Fruit fly (Drosophila melanogaster): ENCODE data around the gene CG34051.

The CG34051 gene

dm6 chr2L:19935085-19935846 lies 25.6 kb downstream of the CG34051 start (continued):
- TF ChIP-seq CG18599 (GFP tag; optimal IDR thresholded peaks at IDR 0.05) (no peak), pros (GFP tag; optimal IDR thresholded peaks at IDR 0.05) (peak; percentile 48), lov (optimal IDR thresholded peaks at IDR 0.05) (no peak), lov (GFP tag; IDR thresholded peaks at IDR 0.05) (0 out of 3 replicates have a peak, but pooled peaks have one; percentile 34), CG8281 (tag; optimal IDR thresholded peaks at IDR 0.05) (no peak), GATAe (GFP tag; conservative IDR thresholded peaks at IDR 0.05) (0 out of 2 replicates have a peak, but pooled peaks have one; percentile 10), sr (GFP tag; IDR thresholded peaks at IDR 0.05) (0 out of 3 replicates have a peak, but pooled peaks have one; percentile 22), dimm (GFP tag; IDR thresholded peaks at IDR 0.05) (0 out of 2 replicates have a peak, but pooled peaks have one; percentile 14), Sin3A (optimal IDR thresholded peaks at IDR 0.05) (no peak), usp (GFP tag; optimal IDR thresholded peaks at IDR 0.05) (no peak), Tbp (GFP tag; optimal IDR thresholded peaks at IDR 0.05) (no peak), ase (GFP tag; IDR thresholded peaks at IDR 0.05) (no peak)

dm6 chr2L:19932523-19932922 lies 28.3 kb downstream of the CG34051 start:
- TF ChIP-seq CG10147 (GFP tag; optimal IDR thresholded peaks at IDR 0.05) (no peak), oc (tag; optimal IDR thresholded peaks at IDR 0.05) (peak; percentile 87), Blimp-1 (GFP tag; optimal IDR thresholded peaks at IDR 0.05) (peak; percentile 54), CG10543 (GFP tag; optimal IDR thresholded peaks at IDR 0.05) (peak; percentile 47), sd (tag; optimal IDR thresholded peaks at IDR 0.05) (peak; percentile 83), crol (GFP tag; IDR thresholded peaks at IDR 0.05) (peak; percentile 78), CG6813 (GFP tag; optimal IDR thresholded peaks at IDR 0.05) (peak; percentile 10), grn (GFP tag; optimal IDR thresholded peaks at IDR 0.05) (peak; percentile 42), abd-A (tag; optimal IDR thresholded peaks at IDR 0.05) (peak; percentile 67), sug (tag; optimal IDR thresholded peaks at IDR 0.05) (peak; percentile 59), CG4360 (GFP tag; IDR thresholded peaks at IDR 0.05) (0 out of 2 replicates have a peak, but pooled peaks have one; percentile 46), Xbp1 (GFP tag; optimal IDR thresholded peaks at IDR 0.05) (no peak), HmgZ (tag; optimal IDR thresholded peaks at IDR 0.05) (peak; percentile 10), mirr (GFP tag; optimal IDR thresholded peaks at IDR 0.05) (peak; percentile 6), CG11695 (GFP tag; IDR thresholded peaks at IDR 0.05) (0 out of 3 replicates have a peak, but pooled peaks have one; percentile 7), chinmo (GFP tag; IDR thresholded peaks at IDR 0.05; ENCODE audit: partially characterized antibody) (0 out of 4 replicates have a peak, but pooled peaks have one; percentile 29), exex (tag; optimal IDR thresholded peaks at IDR 0.05) (peak; percentile 15), CG13894 (tag; optimal IDR thresholded peaks at IDR 0.05) (peak; percentile 11), Hey (tag; optimal IDR thresholded peaks at IDR 0.05) (peak; percentile 1), dati (GFP tag; IDR thresholded peaks at IDR 0.05) (no peak), CG17359 (tag; optimal IDR thresholded peaks at IDR 0.05) (no peak), CG7357 (GFP tag; IDR thresholded peaks at IDR 0.05) (no peak), CG6175 (GFP tag; IDR thresholded peaks at IDR 0.05) (peak; percentile 46; the same call in 1 of the 3 replicates), al (GFP tag; IDR thresholded peaks at IDR 0.05) (no peak), CG7987 (GFP tag; optimal IDR thresholded peaks at IDR 0.05) (peak; percentile 9), Hr78 (GFP tag; optimal IDR thresholded peaks at IDR 0.05) (peak in 1 of 2 experiments; percentile 99), cwo (GFP tag; optimal IDR thresholded peaks at IDR 0.05) (peak; percentile 1), Pdp1 (GFP tag; optimal IDR thresholded peaks at IDR 0.05) (peak in 1 of 2 experiments; percentile 64)
